Worm (Caenorhabditis elegans) whole organism, L4 larva: ENCODE measurements around the gene skr-17.
A peak's percentile ranks its signal among the peaks of the same experiment; 100 is the strongest.

Experiments
- F44E2.7 ChIP-seq: fragments of 200-800 bp; sonication (Bioruptor generic); IDR thresholded peaks from 2 replicates; pipeline ENCODE4 v2.1.2; 2022; ENCODE audit warnings: missing genetic modification characterization, missing compliant biosample characterization
- Y75B8A.6 ChIP-seq: fragments of 200-800 bp; sonication (Bioruptor generic); IDR thresholded peaks from 2 replicates; pipeline ENCODE4 v1.3.6; 2022; ENCODE audit warnings: missing genetic modification reagents, missing genetic modification characterization, missing compliant biosample characterization
- ZK337.2 ChIP-seq: fragments of 200-800 bp; sonication (Bioruptor generic); IDR thresholded peaks from 2 replicates; pipeline ENCODE4 v1.3.6; 2022; ENCODE audit warnings: missing genetic modification reagents, missing genetic modification characterization, missing compliant biosample characterization
- aly-2 ChIP-seq: sonication (generic microtip); optimal IDR thresholded peaks from 2 replicates; lab custom pipeline; 2018; ENCODE audit warnings: missing biosample characterization, missing genetic modification characterization
- arid-1 ChIP-seq: fragments of 200-800 bp; sonication (Bioruptor generic); conservative IDR thresholded peaks from 2 replicates; pipeline ENCODE4 v1.3.6; 2022; ENCODE audit warnings: missing genetic modification reagents, missing genetic modification characterization, missing compliant biosample characterization
- attf-4 ChIP-seq: sonication (generic microtip); optimal IDR thresholded peaks from 3 replicates; lab custom pipeline; 2017; ENCODE audit warnings: missing biosample characterization, missing genetic modification characterization
- ceh-28 ChIP-seq: fragments of 150-350 bp; optimal IDR thresholded peaks from 2 replicates; lab custom pipeline; 2014; ENCODE audit warnings: missing biosample characterization, missing genetic modification reagents, missing genetic modification characterization
- ceh-44 ChIP-seq: fragments of 200-800 bp; sonication (Bioruptor generic); IDR thresholded peaks from 2 replicates; pipeline ENCODE4 v1.3.6; 2022; ENCODE audit warnings: missing genetic modification reagents, missing genetic modification characterization, missing compliant biosample characterization
- cey-2 ChIP-seq: sonication (generic microtip); optimal IDR thresholded peaks from 3 replicates; lab custom pipeline; 2017; ENCODE audit warnings: missing genetic modification characterization, mild to moderate bottlenecking, missing compliant biosample characterization, antibody characterized with exemption, borderline replicate concordance; ENCODE audit not compliant: insufficient read depth
- daf-16 ChIP-seq, 3 experiments: sonication (generic microtip); optimal IDR thresholded peaks; 2 replicates each; lab custom pipeline; 2016 to 2017; ENCODE audit warnings: missing genetic modification characterization in 3 of 3, missing genetic modification reagents in 3 of 3, mild to moderate bottlenecking in 2 of 3, missing compliant biosample characterization in 2 of 3, missing biosample characterization in 1 of 3, moderate library complexity in 1 of 3
- dmd-9 ChIP-seq: fragments of 200-800 bp; sonication (Bioruptor generic); IDR thresholded peaks from 2 replicates; pipeline ENCODE4 v1.3.6; 2022; ENCODE audit warnings: missing genetic modification reagents, missing genetic modification characterization, missing compliant biosample characterization
- dpl-1 ChIP-seq: fragments of 150-350 bp; optimal IDR thresholded peaks from 2 replicates; lab custom pipeline; 2014; ENCODE audit warnings: missing biosample characterization, missing genetic modification reagents, missing genetic modification characterization
- dve-1 ChIP-seq: sonication (generic microtip); optimal IDR thresholded peaks from 2 replicates; lab custom pipeline; 2017; ENCODE audit warnings: antibody characterized with exemption, mild to moderate bottlenecking, missing genetic modification characterization, missing compliant biosample characterization; ENCODE audit not compliant: insufficient read depth
- egl-27 ChIP-seq: sonication (generic microtip); optimal IDR thresholded peaks from 3 replicates; lab custom pipeline; 2017; ENCODE audit warnings: missing biosample characterization, missing genetic modification reagents, missing genetic modification characterization
- egl-43 ChIP-seq: fragments of 200-800 bp; sonication (Bioruptor generic); IDR thresholded peaks from 2 replicates; pipeline ENCODE4 v1.3.6; 2022; ENCODE audit warnings: missing genetic modification reagents, missing genetic modification characterization, missing compliant biosample characterization
- gei-8 ChIP-seq: fragments of 200-800 bp; sonication (Bioruptor generic); optimal IDR thresholded peaks from 2 replicates; lab custom pipeline; 2018; ENCODE audit warnings: mild to moderate bottlenecking, missing genetic modification characterization, missing compliant biosample characterization
- hlh-30 ChIP-seq: sonication (generic microtip); optimal IDR thresholded peaks from 2 replicates; lab custom pipeline; 2017; ENCODE audit warnings: antibody characterized with exemption, mild to moderate bottlenecking, missing genetic modification characterization, missing compliant biosample characterization; ENCODE audit not compliant: insufficient read depth
- hmg-1.1 ChIP-seq: fragments of 200-800 bp; sonication (Bioruptor generic); IDR thresholded peaks from 2 replicates; pipeline ENCODE4 v1.3.6; 2022; ENCODE audit warnings: missing genetic modification reagents, missing genetic modification characterization, missing compliant biosample characterization
- lim-7 ChIP-seq: fragments of 200-800 bp; sonication (Bioruptor generic); IDR thresholded peaks from 2 replicates; pipeline ENCODE4 v1.3.6; 2022; ENCODE audit warnings: missing genetic modification characterization, missing compliant biosample characterization
- lin-15B ChIP-seq: fragments of 150-350 bp; sonication (generic microtip); optimal IDR thresholded peaks from 3 replicates; lab custom pipeline; 2014; ENCODE audit warnings: missing biosample characterization, missing genetic modification characterization
- lin-29 ChIP-seq: fragments of 200-800 bp; sonication (Bioruptor generic); IDR thresholded peaks from 2 replicates; pipeline ENCODE4 v1.3.6; 2022; ENCODE audit warnings: missing genetic modification reagents, missing genetic modification characterization, missing compliant biosample characterization
- lin-39 ChIP-seq: fragments of 150-350 bp; optimal IDR thresholded peaks from 2 replicates; lab custom pipeline; 2014; ENCODE audit warnings: missing biosample characterization, missing genetic modification reagents, missing genetic modification characterization
- lir-3 ChIP-seq: sonication (generic microtip); optimal IDR thresholded peaks from 2 replicates; lab custom pipeline; 2016; ENCODE audit warnings: mild to moderate bottlenecking, missing genetic modification characterization, missing compliant biosample characterization
- lsy-2 ChIP-seq, 2 experiments: fragments of 150-350 bp in 1 of 2; sonication (generic microtip) in 1 of 2; optimal IDR thresholded peaks; 2 replicates each; lab custom pipeline; 2014 to 2017; ENCODE audit warnings: missing biosample characterization in 2 of 2, missing genetic modification characterization in 2 of 2
- madf-9 ChIP-seq: fragments of 200-800 bp; sonication (Bioruptor generic); conservative IDR thresholded peaks from 2 replicates; pipeline ENCODE4 v1.3.6; 2022; ENCODE audit warnings: missing genetic modification reagents, missing genetic modification characterization, missing compliant biosample characterization
- mdt-29 ChIP-seq: fragments of 200-800 bp; sonication (Bioruptor generic); IDR thresholded peaks from 2 replicates; pipeline ENCODE4 v1.3.6; 2022; ENCODE audit warnings: missing genetic modification reagents, missing genetic modification characterization, missing compliant biosample characterization
- mep-1 ChIP-seq: fragments of 150-350 bp; sonication (generic microtip); optimal IDR thresholded peaks from 3 replicates; lab custom pipeline; 2014; ENCODE audit warnings: missing biosample characterization, missing genetic modification characterization
- mes-2 ChIP-seq: sonication (generic microtip); optimal IDR thresholded peaks from 2 replicates; lab custom pipeline; 2016; ENCODE audit warnings: missing genotype, mild to moderate bottlenecking, missing genetic modification characterization, missing compliant biosample characterization; ENCODE audit not compliant: poor library complexity, severe bottlenecking
- nhr-11 ChIP-seq: fragments of 150-350 bp; optimal IDR thresholded peaks from 2 replicates; lab custom pipeline; 2014; ENCODE audit warnings: missing biosample characterization, missing genetic modification characterization
- nhr-237 ChIP-seq: sonication (generic microtip); optimal IDR thresholded peaks from 2 replicates; lab custom pipeline; 2017; ENCODE audit warnings: missing biosample characterization, missing genetic modification characterization
- nhr-25 ChIP-seq: sonication (generic microtip); optimal IDR thresholded peaks from 2 replicates; lab custom pipeline; 2017; ENCODE audit warnings: missing genetic modification characterization, mild to moderate bottlenecking, missing compliant biosample characterization, antibody characterized with exemption, moderate library complexity, borderline replicate concordance; ENCODE audit not compliant: insufficient read depth
- nhr-28 ChIP-seq: fragments of 150-350 bp; optimal IDR thresholded peaks from 2 replicates; lab custom pipeline; 2014; ENCODE audit warnings: missing biosample characterization, missing genetic modification characterization
- nhr-6 ChIP-seq: fragments of 150-350 bp; optimal IDR thresholded peaks from 2 replicates; lab custom pipeline; 2014; ENCODE audit warnings: missing biosample characterization, missing genetic modification characterization
- nhr-76 ChIP-seq: fragments of 150-350 bp; optimal IDR thresholded peaks from 2 replicates; lab custom pipeline; 2014; ENCODE audit warnings: missing biosample characterization, missing genetic modification characterization
- php-3 ChIP-seq: fragments of 200-800 bp; sonication (Bioruptor generic); IDR thresholded peaks from 2 replicates; pipeline ENCODE4 v1.3.6; 2022; ENCODE audit warnings: missing genetic modification reagents, missing genetic modification characterization, missing compliant biosample characterization
- saeg-2 ChIP-seq: fragments of 200-800 bp; sonication (Bioruptor generic); IDR thresholded peaks from 2 replicates; pipeline ENCODE4 v1.3.6; 2022; ENCODE audit warnings: missing genetic modification reagents, missing genetic modification characterization, missing compliant biosample characterization
- sdz-12 ChIP-seq: fragments of 200-800 bp; sonication (Bioruptor generic); optimal IDR thresholded peaks from 2 replicates; lab custom pipeline; 2018; ENCODE audit warnings: mild to moderate bottlenecking, missing genetic modification characterization, missing compliant biosample characterization
- set-16 ChIP-seq: fragments of 200-800 bp; sonication (Bioruptor generic); IDR thresholded peaks from 2 replicates; pipeline ENCODE4 v1.3.6; 2022; ENCODE audit warnings: missing genetic modification reagents, missing genetic modification characterization, missing compliant biosample characterization
- tag-97 ChIP-seq: fragments of 200-800 bp; sonication (Bioruptor generic); IDR thresholded peaks from 2 replicates; pipeline ENCODE4 v1.3.6; 2022; ENCODE audit warnings: missing genetic modification characterization, missing compliant biosample characterization
- tra-1 ChIP-seq: fragments of 200-800 bp; sonication (Bioruptor generic); IDR thresholded peaks from 2 replicates; pipeline ENCODE4 v1.3.6; 2022; ENCODE audit warnings: missing genetic modification reagents, missing genetic modification characterization, missing compliant biosample characterization
- unc-39 ChIP-seq: sonication (generic microtip); optimal IDR thresholded peaks from 2 replicates; lab custom pipeline; 2017; ENCODE audit warnings: missing biosample characterization, missing genetic modification characterization
- unc-62 ChIP-seq, 3 experiments: fragments of 150-350 bp in 1 of 3; sonication (generic microtip); optimal IDR thresholded peaks in 2 of 3; peaks in 1 of 3; 1 replicate in 1 of 3; 2 replicates in 2 of 3; lab custom pipeline; 2014 to 2017; ENCODE audit warnings: missing biosample characterization in 3 of 3, missing genetic modification characterization in 3 of 3, missing genetic modification reagents in 3 of 3, missing genotype in 1 of 3
- zag-1 ChIP-seq: fragments of 150-350 bp; optimal IDR thresholded peaks from 2 replicates; lab custom pipeline; 2014; ENCODE audit warnings: missing biosample characterization, missing genetic modification characterization
- zfp-2 ChIP-seq: sonication (generic microtip); optimal IDR thresholded peaks from 2 replicates; lab custom pipeline; 2016; ENCODE audit warnings: mild to moderate bottlenecking, missing genetic modification characterization, missing compliant biosample characterization
- zfp-3 ChIP-seq: fragments of 200-800 bp; sonication (Bioruptor generic); conservative IDR thresholded peaks from 2 replicates; pipeline ENCODE4 v1.3.6; 2022; ENCODE audit warnings: missing genetic modification reagents, missing genetic modification characterization, missing compliant biosample characterization
- ztf-11 ChIP-seq: fragments of 150-350 bp; optimal IDR thresholded peaks from 2 replicates; lab custom pipeline; 2014; ENCODE audit warnings: missing biosample characterization, missing genetic modification characterization
- ztf-7 ChIP-seq: fragments of 150-350 bp; optimal IDR thresholded peaks from 2 replicates; lab custom pipeline; 2014; ENCODE audit warnings: missing biosample characterization, missing genetic modification characterization

Gene skr-17

DNA sequence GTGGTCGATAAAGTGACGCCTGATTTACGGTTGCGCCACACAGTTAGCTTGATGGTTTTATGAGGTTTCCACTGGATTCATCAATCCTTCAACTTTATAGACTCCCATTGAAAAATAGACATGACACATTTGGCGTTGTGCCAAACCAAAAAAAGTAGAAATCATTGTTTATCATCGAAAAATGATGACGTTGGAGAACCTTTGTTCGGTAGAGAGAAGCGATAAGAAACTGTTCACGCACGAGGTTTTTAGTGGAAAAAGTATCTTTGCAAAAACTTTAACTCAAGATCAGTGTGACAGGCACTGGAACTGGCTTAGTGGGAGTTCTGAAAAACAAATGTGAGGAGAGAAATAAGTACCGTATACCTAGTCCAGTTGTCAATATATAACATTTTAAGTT lies 30.3 kb downstream of the skr-17 start (continued):
- TF ChIP-seq Y75B8A.6 (GFP tag; lab: Robert Waterston, UW) (no peak), dve-1 (tag; lab: Kevin White, UChicago) (peak; percentile 7), F44E2.7 (GFP tag; lab: Robert Waterston, UW) (no peak), lin-39 (tag; lab: Kevin White, UChicago) (no peak), unc-39 (tag; lab: Kevin White, UChicago) (no peak), egl-43 (no peak), saeg-2 (GFP tag; lab: Robert Waterston, UW) (no peak), hlh-30 (peak; percentile 46), nhr-11 (tag; lab: Kevin White, UChicago) (no peak), ztf-11 (tag; lab: Kevin White, UChicago) (no peak), set-16 (GFP tag; lab: Robert Waterston, UW) (no peak), ceh-28 (no peak), dmd-9 (no peak), daf-16 (GFP tag; optimal IDR thresholded peaks at IDR 0.05; lab: Kevin White, UChicago) (no peak), daf-16 (tag; optimal IDR thresholded peaks at IDR 0.05; lab: Kevin White, UChicago) (peak; percentile 26), arid-1 (GFP tag; lab: Robert Waterston, UW) (no peak), sdz-12 (GFP tag; lab: Kevin White, UChicago) (no peak), lin-15B (tag; lab: Kevin White, UChicago) (no peak), mep-1 (tag; lab: Kevin White, UChicago) (no peak), ztf-7 (tag; lab: Kevin White, UChicago) (no peak), nhr-25 (tag; lab: Kevin White, UChicago) (no peak), ZK337.2 (GFP tag; lab: Robert Waterston, UW) (no peak), cey-2 (tag; lab: Kevin White, UChicago) (no peak), mdt-29 (GFP tag; lab: Robert Waterston, UW) (no peak), php-3 (GFP tag; lab: Robert Waterston, UW) (no peak), aly-2 (tag; lab: Kevin White, UChicago) (no peak), ceh-44 (GFP tag; lab: Robert Waterston, UW) (no peak), unc-62 (GFP tag; optimal IDR thresholded peaks at IDR 0.05 in 1 of 2; lab: Kevin White, UChicago) (no peak), unc-62 (tag; optimal IDR thresholded peaks at IDR 0.05; lab: Kevin White, UChicago) (no peak), egl-27 (tag; lab: Kevin White, UChicago) (no peak), lim-7 (GFP tag; lab: Robert Waterston, UW) (no peak)

DNA sequence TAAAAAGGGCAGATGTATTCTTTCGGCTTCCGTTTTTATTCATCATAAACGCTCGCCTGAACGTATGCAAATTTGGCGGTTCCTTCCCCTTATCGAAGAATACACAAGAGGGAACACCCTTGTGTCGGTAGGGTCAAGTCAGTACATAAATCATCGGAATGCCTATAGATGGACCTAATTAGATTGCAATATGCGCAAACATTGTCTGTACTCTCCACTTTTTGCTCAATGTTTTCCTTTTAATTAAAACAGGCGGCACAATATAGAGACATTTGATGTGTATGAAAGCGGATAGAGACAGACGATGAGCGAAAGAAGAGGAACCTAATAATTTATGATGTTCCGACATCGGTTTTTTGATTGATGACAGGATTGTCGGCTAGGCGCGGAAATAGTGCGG lies 30.9 kb downstream of the skr-17 start:
- TF ChIP-seq hmg-1.1 (no peak), unc-62 (GFP tag; optimal IDR thresholded peaks at IDR 0.05 in 1 of 2; lab: Kevin White, UChicago) (peak in 1 of 2 experiments; percentile 25), unc-62 (tag; optimal IDR thresholded peaks at IDR 0.05; lab: Kevin White, UChicago) (no peak), mes-2 (tag; lab: Kevin White, UChicago) (peak; percentile 19), tag-97 (GFP tag; lab: Robert Waterston, UW) (no peak), zag-1 (tag; lab: Kevin White, UChicago) (no peak), nhr-6 (tag; lab: Kevin White, UChicago) (peak; percentile 57)
- TF ChIP-seq, all 104 proteins: peak for 3

DNA sequence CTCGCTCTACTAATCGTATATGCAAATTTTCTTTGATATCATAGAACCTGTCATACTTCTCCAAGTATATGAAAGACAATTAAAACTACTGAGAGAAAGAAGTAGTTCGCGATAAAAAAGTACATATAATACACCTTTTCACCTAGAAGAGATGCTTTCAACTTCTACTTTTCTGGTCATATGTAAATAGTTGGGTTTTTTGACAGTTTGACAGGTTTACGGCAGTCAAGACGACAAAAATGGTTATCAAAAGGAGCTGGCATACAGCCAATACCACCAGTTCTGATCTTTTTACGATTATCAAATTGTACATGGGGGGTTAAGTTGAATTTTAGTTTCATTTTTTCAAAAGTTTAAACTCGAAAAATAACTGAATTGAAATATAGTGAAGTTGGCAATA lies 31.6 kb downstream of the skr-17 start:
- no peak for TF ChIP-seq madf-9
- no peak for TF ChIP-seq mes-2 (tag; lab: Kevin White, UChicago)
- TF ChIP-seq nhr-76 (tag; lab: Kevin White, UChicago): no peak
- TF ChIP-seq lsy-2 (tag; optimal IDR thresholded peaks at IDR 0.05; lab: Kevin White, UChicago): peak in 1 of 2 experiments; percentile 10
- no peak for TF ChIP-seq zfp-3 (GFP tag; lab: Robert Waterston, UW)
- TF ChIP-seq lin-15B (tag; lab: Kevin White, UChicago): no peak
- peak; percentile 7 for TF ChIP-seq hlh-30
- TF ChIP-seq nhr-237 (tag; lab: Kevin White, UChicago): no peak
- peak; percentile 73 for TF ChIP-seq nhr-28 (tag; lab: Kevin White, UChicago)
- TF ChIP-seq lir-3 (tag; lab: Kevin White, UChicago): no peak
- TF ChIP-seq attf-4 (tag; lab: Kevin White, UChicago): no peak
- peak; percentile 84 for TF ChIP-seq tra-1 (GFP tag; lab: Robert Waterston, UW)
- peak; percentile 96 for TF ChIP-seq php-3 (GFP tag; lab: Robert Waterston, UW)
- no peak for TF ChIP-seq ztf-11 (tag; lab: Kevin White, UChicago)
- TF ChIP-seq gei-8: no peak
- no peak for TF ChIP-seq zfp-2 (tag; lab: Kevin White, UChicago)
- no peak for TF ChIP-seq lin-29
- TF ChIP-seq dpl-1 (GFP tag; lab: Kevin White, UChicago): no peak
